Worm (Caenorhabditis elegans): ENCODE data around the gene C15F1.5.

The C15F1.5 gene

ce11 chrII:7001405-7001804, 31.0 kb upstream of the C15F1.5 start:
- TF ChIP-seq repo-1 (tag; optimal IDR thresholded peaks at IDR 0.05): peak; percentile 54
- TF ChIP-seq cebp-2 (GFP tag; IDR thresholded peaks at IDR 0.05): peak; percentile 96
- peak; percentile 21 for TF ChIP-seq F57C9.4 (tag; optimal IDR thresholded peaks at IDR 0.05)
- peak; percentile 68; the same call in 1 of the 2 replicates for TF ChIP-seq ekl-4 (GFP tag; IDR thresholded peaks at IDR 0.05)
- TF ChIP-seq rpc-1 (optimal IDR thresholded peaks at IDR 0.05): peak; percentile 58
- peak; percentile 84 for TF ChIP-seq rpc-1 (tag; optimal IDR thresholded peaks at IDR 0.05)
- TF ChIP-seq snpc-4 (GFP tag; optimal IDR thresholded peaks at IDR 0.05): peak; percentile 6
- TF ChIP-seq snpc-4 (tag; optimal IDR thresholded peaks at IDR 0.05): peak in 2 of 4 experiments; percentile 28 to 56
- peak; percentile 43 for TF ChIP-seq B0019.2 (GFP tag; conservative IDR thresholded peaks at IDR 0.05)
- TF ChIP-seq B0035.1 (tag; optimal IDR thresholded peaks at IDR 0.05): peak; percentile 16
- TF ChIP-seq ceh-40 (GFP tag; IDR thresholded peaks at IDR 0.05): peak; percentile 74; the same call in 1 of the 2 replicates
- peak; percentile 34 for TF ChIP-seq F10E7.11 (tag; optimal IDR thresholded peaks at IDR 0.05)
- peak; percentile 50 for TF ChIP-seq rcor-1 (GFP tag; IDR thresholded peaks at IDR 0.05)
- peak; percentile 50 for TF ChIP-seq mxl-1 (tag; optimal IDR thresholded peaks at IDR 0.05)
- peak; percentile 62 for TF ChIP-seq zfh-2 (GFP tag; conservative IDR thresholded peaks at IDR 0.05)
- peak; percentile 72; the same call in 1 of the 2 replicates for TF ChIP-seq C17E4.6 (GFP tag; IDR thresholded peaks at IDR 0.05)
- TF ChIP-seq F39B2.1 (GFP tag; IDR thresholded peaks at IDR 0.05): 0 out of 2 replicates have a peak, but pooled peaks have one; percentile 69
- peak; percentile 27 for TF ChIP-seq madf-10 (tag; optimal IDR thresholded peaks at IDR 0.05)
- peak; percentile 7 for TF ChIP-seq tlf-1 (GFP tag; optimal IDR thresholded peaks at IDR 0.05)
- TF ChIP-seq aptf-2 (GFP tag; conservative IDR thresholded peaks at IDR 0.05): peak; percentile 60; the same call in 1 of the 2 replicates
- peak; percentile 74 for TF ChIP-seq zim-3 (tag; optimal IDR thresholded peaks at IDR 0.05)
- TF ChIP-seq mes-4 (tag; optimal IDR thresholded peaks at IDR 0.05): peak; percentile 0
- peak; percentile 50 for TF ChIP-seq lsl-1 (GFP tag; optimal IDR thresholded peaks at IDR 0.05)
- peak; percentile 98 for TF ChIP-seq lin-26 (GFP tag; IDR thresholded peaks at IDR 0.05)
- TF ChIP-seq nhr-120 (GFP tag; IDR thresholded peaks at IDR 0.05): peak; percentile 93; the same call in 1 of the 2 replicates
- peak; percentile 86 for TF ChIP-seq nhr-90 (tag; optimal IDR thresholded peaks at IDR 0.05)
- TF ChIP-seq xnd-1 (tag; optimal IDR thresholded peaks at IDR 0.05): peak; percentile 9
- peak; percentile 85 for TF ChIP-seq D2030.7 (GFP tag; IDR thresholded peaks at IDR 0.05)
- peak; percentile 63 for TF ChIP-seq athp-1 (tag; optimal IDR thresholded peaks at IDR 0.05)
- TF ChIP-seq attf-3 (GFP tag; conservative IDR thresholded peaks at IDR 0.05): peak; percentile 72
- peak; percentile 98 for TF ChIP-seq tbp1 (GFP tag; optimal IDR thresholded peaks at IDR 0.05)
- TF ChIP-seq hmg-1.2 (GFP tag; IDR thresholded peaks at IDR 0.05): peak; percentile 76
- peak; percentile 73 for TF ChIP-seq ztf-18 (tag; optimal IDR thresholded peaks at IDR 0.05)
- TF ChIP-seq ceh-91 (GFP tag; IDR thresholded peaks at IDR 0.05): 0 out of 2 replicates have a peak, but pooled peaks have one; percentile 18
- 0 out of 2 replicates have a peak, but pooled peaks have one; percentile 30 for TF ChIP-seq Y53G8AR.9 (GFP tag; conservative IDR thresholded peaks at IDR 0.05)
- TF ChIP-seq nfyb-1 (GFP tag; IDR thresholded peaks at IDR 0.05): peak; percentile 78
- peak; percentile 28 for TF ChIP-seq T07F8.4 (tag; optimal IDR thresholded peaks at IDR 0.05)
- peak; percentile 9 for TF ChIP-seq nhr-80 (tag; optimal IDR thresholded peaks at IDR 0.05)
- peak; percentile 95 for TF ChIP-seq ztf-25 (GFP tag; IDR thresholded peaks at IDR 0.05)
- peak; percentile 86 for TF ChIP-seq let-526 (GFP tag; IDR thresholded peaks at IDR 0.05)
- TF ChIP-seq ztf-6 (GFP tag; IDR thresholded peaks at IDR 0.05): 0 out of 2 replicates have a peak, but pooled peaks have one; percentile 60
- peak; percentile 66 for TF ChIP-seq attf-5 (GFP tag; optimal IDR thresholded peaks at IDR 0.05)
- TF ChIP-seq T26A5.8 (tag; optimal IDR thresholded peaks at IDR 0.05): peak; percentile 43
- TF ChIP-seq ceh-58 (GFP tag; IDR thresholded peaks at IDR 0.05): peak; percentile 52; the same call in 1 of the 2 replicates
- TF ChIP-seq sptf-2 (GFP tag; optimal IDR thresholded peaks at IDR 0.05): peak; percentile 54
- peak; percentile 52 for TF ChIP-seq F33H1.4 (GFP tag; IDR thresholded peaks at IDR 0.05)
- TF ChIP-seq Y95B8A.8 (GFP tag; IDR thresholded peaks at IDR 0.05): peak; percentile 78; the same call in 1 of the 2 replicates
- TF ChIP-seq dox-1 (GFP tag; IDR thresholded peaks at IDR 0.05): peak; percentile 86
- TF ChIP-seq B0336.3 (GFP tag; IDR thresholded peaks at IDR 0.05): 0 out of 2 replicates have a peak, but pooled peaks have one; percentile 23
- TF ChIP-seq sdz-38 (tag; optimal IDR thresholded peaks at IDR 0.05): peak; percentile 2
